Worm (Caenorhabditis elegans) whole organism, L1 larva: ENCODE data around the gene elt-6.

Experiments used
- C16A3.4 ChIP-seq: fragments of 150-350 bp; optimal IDR thresholded peaks from 2 replicates; lab custom pipeline; 2014; ENCODE audit warnings: missing biosample characterization, missing genetic modification characterization
- C34B4.2 ChIP-seq: sonication (generic microtip); optimal IDR thresholded peaks from 2 replicates; lab custom pipeline; 2017; ENCODE audit warnings: mild to moderate bottlenecking, missing genetic modification characterization, missing compliant biosample characterization
- F16B12.6 ChIP-seq: fragments of 150-350 bp; optimal IDR thresholded peaks from 2 replicates; lab custom pipeline; 2014; ENCODE audit warnings: missing biosample characterization, missing genetic modification characterization
- Y116A8C.19 ChIP-seq: sonication (generic microtip); optimal IDR thresholded peaks from 2 replicates; lab custom pipeline; 2016; ENCODE audit warnings: missing compliant biosample characterization, missing genetic modification characterization, borderline replicate concordance
- aha-1 ChIP-seq: fragments of 150-350 bp; optimal IDR thresholded peaks from 2 replicates; lab custom pipeline; 2014; ENCODE audit warnings: missing biosample characterization, missing genetic modification characterization
- aly-2 ChIP-seq: fragments of 150-350 bp; optimal IDR thresholded peaks from 2 replicates; lab custom pipeline; 2014; ENCODE audit warnings: missing biosample characterization, missing genetic modification characterization
- blmp-1 ChIP-seq: fragments of 150-350 bp; optimal IDR thresholded peaks from 2 replicates; lab custom pipeline; 2014; ENCODE audit warnings: missing biosample characterization, missing genetic modification characterization
- ceh-63 ChIP-seq: fragments of 200-800 bp; sonication (Bioruptor generic); optimal IDR thresholded peaks from 2 replicates; lab custom pipeline; 2018; ENCODE audit warnings: mild to moderate bottlenecking, missing genetic modification characterization, missing compliant biosample characterization
- ceh-88 ChIP-seq: fragments of 200-800 bp; sonication (Bioruptor generic); IDR thresholded peaks from 2 replicates; pipeline ENCODE4 v1.3.6; 2022; ENCODE audit warnings: missing genetic modification characterization, missing compliant biosample characterization
- ceh-90 ChIP-seq: sonication (generic microtip); optimal IDR thresholded peaks from 2 replicates; lab custom pipeline; 2016; ENCODE audit warnings: missing genetic modification characterization, missing compliant biosample characterization
- dpl-1 ChIP-seq, 3 experiments: fragments of 150-350 bp in 2 of 3; sonication (generic microtip) in 1 of 3; optimal IDR thresholded peaks; 2 replicates each; lab custom pipeline; 2014 to 2017; ENCODE audit warnings: missing biosample characterization in 3 of 3, missing genetic modification characterization in 3 of 3, missing genetic modification reagents in 3 of 3
- efl-1 ChIP-seq, 4 experiments: fragments of 150-350 bp; optimal IDR thresholded peaks in 3 of 4; peaks in 1 of 4; 1 replicate in 1 of 4; 2 replicates in 3 of 4; lab custom pipeline; 2014; ENCODE audit warnings: missing biosample characterization in 2 of 4, missing genetic modification characterization in 2 of 4, missing genetic modification reagents in 2 of 4
- efl-3 ChIP-seq: fragments of 200-800 bp; sonication (Bioruptor generic); optimal IDR thresholded peaks from 2 replicates; lab custom pipeline; 2018; ENCODE audit warnings: mild to moderate bottlenecking, missing genetic modification characterization, missing compliant biosample characterization
- egl-13 ChIP-seq: sonication (generic microtip); optimal IDR thresholded peaks from 2 replicates; lab custom pipeline; 2016; ENCODE audit warnings: missing genotype, missing genetic modification reagents, missing genetic modification characterization, missing compliant biosample characterization
- egl-27 ChIP-seq, 2 experiments: fragments of 150-350 bp in 1 of 2; sonication (generic microtip); optimal IDR thresholded peaks; 3 replicates each; lab custom pipeline; 2017 to 2018; ENCODE audit warnings: missing biosample characterization in 2 of 2, missing genetic modification characterization in 2 of 2, missing genetic modification reagents in 2 of 2
- elt-3 ChIP-seq, 6 experiments: fragments of 150-350 bp in 1 of 6; sonication (generic microtip); optimal IDR thresholded peaks; 2 replicates each; lab custom pipeline; 2017 to 2018; ENCODE audit warnings: missing biosample characterization in 6 of 6, missing genetic modification characterization in 6 of 6, inconsistent platforms in 1 of 6
- ets-5 ChIP-seq: fragments of 200-800 bp; sonication (Bioruptor generic); IDR thresholded peaks from 2 replicates; pipeline ENCODE4 v1.3.6; 2022; ENCODE audit warnings: missing genetic modification characterization, missing compliant biosample characterization
- fkh-4 ChIP-seq: sonication (generic microtip); optimal IDR thresholded peaks from 2 replicates; lab custom pipeline; 2016; ENCODE audit warnings: missing compliant biosample characterization, missing genetic modification characterization, borderline replicate concordance
- fos-1 ChIP-seq: fragments of 150-350 bp; optimal IDR thresholded peaks from 2 replicates; lab custom pipeline; 2014; ENCODE audit warnings: missing biosample characterization, missing genetic modification characterization
- grh-1 ChIP-seq: fragments of 200-800 bp; sonication (Bioruptor generic); IDR thresholded peaks from 2 replicates; pipeline ENCODE4 v1.3.6; 2022; ENCODE audit warnings: missing genetic modification reagents, missing genetic modification characterization, missing compliant biosample characterization
- hpl-2 ChIP-seq: fragments of 150-350 bp; optimal IDR thresholded peaks from 2 replicates; lab custom pipeline; 2014; ENCODE audit warnings: missing biosample characterization, missing genetic modification reagents, missing genetic modification characterization
- lin-13 ChIP-seq: fragments of 150-350 bp; optimal IDR thresholded peaks from 2 replicates; lab custom pipeline; 2014; ENCODE audit warnings: missing biosample characterization, missing genetic modification reagents, missing genetic modification characterization
- lin-15B ChIP-seq: fragments of 150-350 bp; sonication (generic microtip); optimal IDR thresholded peaks from 3 replicates; lab custom pipeline; 2014; ENCODE audit warnings: missing biosample characterization, missing genetic modification characterization
- mab-9 ChIP-seq: fragments of 200-800 bp; sonication (Bioruptor generic); IDR thresholded peaks from 2 replicates; pipeline ENCODE4 v1.3.6; 2022; ENCODE audit warnings: missing genetic modification reagents, missing genetic modification characterization, missing compliant biosample characterization
- mef-2 ChIP-seq: fragments of 150-350 bp; optimal IDR thresholded peaks from 2 replicates; lab custom pipeline; 2014; ENCODE audit warnings: missing biosample characterization, missing genetic modification characterization
- mep-1 ChIP-seq: fragments of 150-350 bp; optimal IDR thresholded peaks from 2 replicates; lab custom pipeline; 2014; ENCODE audit warnings: missing biosample characterization, missing genetic modification characterization
- nhr-19 ChIP-seq: fragments of 200-800 bp; sonication (Bioruptor generic); conservative IDR thresholded peaks from 2 replicates; pipeline ENCODE4 v1.3.6; 2022; ENCODE audit warnings: missing genetic modification characterization, missing compliant biosample characterization
- nhr-237 ChIP-seq: fragments of 150-350 bp; optimal IDR thresholded peaks from 2 replicates; lab custom pipeline; 2014; ENCODE audit warnings: missing biosample characterization, missing genetic modification characterization
- nhr-28 ChIP-seq: fragments of 150-350 bp; optimal IDR thresholded peaks from 2 replicates; lab custom pipeline; 2014; ENCODE audit warnings: missing biosample characterization, missing genetic modification characterization
- nhr-76 ChIP-seq: sonication (generic microtip); optimal IDR thresholded peaks from 2 replicates; lab custom pipeline; 2017; ENCODE audit warnings: missing biosample characterization, missing genetic modification characterization
- nhr-77 ChIP-seq: fragments of 150-350 bp; optimal IDR thresholded peaks from 2 replicates; lab custom pipeline; 2014; ENCODE audit warnings: missing biosample characterization, missing genetic modification characterization
- nhr-85 ChIP-seq: sonication (generic microtip); peaks from one replicate; lab custom pipeline; 2016; ENCODE audit warnings: missing genetic modification characterization, inconsistent platforms, missing compliant biosample characterization
- nhr-90 ChIP-seq: sonication (generic microtip); optimal IDR thresholded peaks from 2 replicates; lab custom pipeline; 2016; ENCODE audit warnings: mild to moderate bottlenecking, missing genetic modification characterization, missing compliant biosample characterization; ENCODE audit not compliant: poor library complexity
- pax-3 ChIP-seq: fragments of 200-800 bp; sonication (Bioruptor generic); optimal IDR thresholded peaks from 2 replicates; lab custom pipeline; 2018; ENCODE audit warnings: mild to moderate bottlenecking, missing genetic modification characterization, moderate library complexity, missing compliant biosample characterization
- pqm-1 ChIP-seq: sonication (generic microtip); optimal IDR thresholded peaks from 3 replicates; lab custom pipeline; 2017; ENCODE audit warnings: missing biosample characterization, missing genetic modification characterization
- skn-1 ChIP-seq: fragments of 150-350 bp; optimal IDR thresholded peaks from 2 replicates; lab custom pipeline; 2014; ENCODE audit warnings: missing biosample characterization, missing genetic modification characterization
- snu-23 ChIP-seq: sonication (generic microtip); optimal IDR thresholded peaks from 2 replicates; lab custom pipeline; 2016; ENCODE audit warnings: missing genetic modification characterization, missing compliant biosample characterization
- sup-37 ChIP-seq: fragments of 200-800 bp; sonication (Bioruptor generic); optimal IDR thresholded peaks from 2 replicates; lab custom pipeline; 2018; ENCODE audit warnings: mild to moderate bottlenecking, missing genetic modification characterization, missing compliant biosample characterization
- swsn-7 ChIP-seq: sonication (generic microtip); optimal IDR thresholded peaks from 2 replicates; lab custom pipeline; 2016; ENCODE audit warnings: missing genetic modification characterization, missing compliant biosample characterization
- tbx-2 ChIP-seq: sonication (generic microtip); optimal IDR thresholded peaks from 2 replicates; lab custom pipeline; 2016; ENCODE audit warnings: missing genetic modification characterization, missing compliant biosample characterization
- tlp-1 ChIP-seq: fragments of 150-350 bp; optimal IDR thresholded peaks from 2 replicates; lab custom pipeline; 2014; ENCODE audit warnings: missing biosample characterization, missing genetic modification characterization
- unc-130 ChIP-seq: fragments of 150-350 bp; optimal IDR thresholded peaks from 2 replicates; lab custom pipeline; 2017; ENCODE audit warnings: missing biosample characterization, missing genetic modification characterization, inconsistent platforms
- unc-62 ChIP-seq: fragments of 150-350 bp; optimal IDR thresholded peaks from 2 replicates; lab custom pipeline; 2014; ENCODE audit warnings: missing biosample characterization, missing genetic modification reagents, missing genetic modification characterization
- vab-15 ChIP-seq: sonication (generic microtip); optimal IDR thresholded peaks from 2 replicates; lab custom pipeline; 2017; ENCODE audit warnings: missing genotype, mild to moderate bottlenecking, missing genetic modification characterization, missing compliant biosample characterization
- xbp-1 ChIP-seq: sonication (generic microtip); optimal IDR thresholded peaks from 2 replicates; lab custom pipeline; 2016; ENCODE audit warnings: missing genetic modification characterization, missing compliant biosample characterization

elt-6 gene

ce11 chrIV:1923722-1924121, 5.9 kb downstream of the elt-6 start, which contains the start of gene denn-4 (continued):
- TF ChIP-seq C16A3.4 (tag; lab: Kevin White, UChicago) (no peak), unc-62 (GFP tag; lab: Kevin White, UChicago) (no peak), nhr-85 (tag; lab: Kevin White, UChicago) (peak; percentile 60), tlp-1 (tag; lab: Kevin White, UChicago) (no peak), lin-13 (no peak), elt-3 (tag; optimal IDR thresholded peaks at IDR 0.05; lab: Kevin White, UChicago) (no peak), nhr-77 (tag; lab: Kevin White, UChicago) (no peak), nhr-90 (tag; lab: Kevin White, UChicago) (no peak), nhr-19 (GFP tag; lab: Robert Waterston, UW) (no peak), snu-23 (peak; percentile 18), swsn-7 (tag; lab: Kevin White, UChicago) (no peak), ceh-63 (GFP tag; lab: Kevin White, UChicago) (no peak), vab-15 (no peak), skn-1 (tag; lab: Kevin White, UChicago) (peak; percentile 45), aha-1 (tag; lab: Kevin White, UChicago) (no peak), Y116A8C.19 (no peak), aly-2 (tag; lab: Kevin White, UChicago) (no peak), sup-37 (no peak), grh-1 (GFP tag; lab: Robert Waterston, UW) (no peak), F16B12.6 (tag; lab: Kevin White, UChicago) (peak; percentile 11), mef-2 (tag; lab: Kevin White, UChicago) (no peak), blmp-1 (peak; percentile 20), nhr-237 (tag; lab: Kevin White, UChicago) (no peak), nhr-28 (no peak)

- TF ChIP-seq ceh-88 (GFP tag; lab: Robert Waterston, UW), result no peak
- TF ChIP-seq pax-3 (tag; lab: Kevin White, UChicago), result no peak
- TF ChIP-seq fos-1 (tag; lab: Kevin White, UChicago), result no peak
- TF ChIP-seq ceh-90, result no peak
- TF ChIP-seq C16A3.4 (tag; lab: Kevin White, UChicago), result no peak
- TF ChIP-seq efl-1 (optimal IDR thresholded peaks at IDR 0.05; lab: Kevin White, UChicago), result no peak
- no peak for TF ChIP-seq efl-1 (GFP tag; optimal IDR thresholded peaks at IDR 0.05 in 1 of 2; lab: Kevin White, UChicago)
- no peak for TF ChIP-seq dpl-1 (GFP tag; optimal IDR thresholded peaks at IDR 0.05; lab: Kevin White, UChicago)
- TF ChIP-seq pqm-1, result no peak
- TF ChIP-seq ets-5, result no peak
- no peak for TF ChIP-seq mab-9 (GFP tag; lab: Robert Waterston, UW)
- no peak for TF ChIP-seq vab-15
- TF ChIP-seq lin-15B, result no peak
- no peak for TF ChIP-seq efl-3
- TF ChIP-seq aly-2 (tag; lab: Kevin White, UChicago), result no peak
Measured at ce11 chrIV:1924178-1924577, 6.4 kb downstream of the elt-6 start.

- TF ChIP-seq egl-13 (no peak), C16A3.4 (tag; lab: Kevin White, UChicago) (no peak), nhr-90 (tag; lab: Kevin White, UChicago) (no peak), C34B4.2 (no peak), hpl-2 (no peak)
Measured at ce11 chrIV:1945200-1945599, 27.4 kb downstream of the elt-6 start.

- TF ChIP-seq mab-9 (GFP tag; lab: Robert Waterston, UW), result no peak
- TF ChIP-seq tbx-2 (tag; lab: Kevin White, UChicago), result no peak
- no peak for TF ChIP-seq fkh-4 (tag; lab: Kevin White, UChicago)
- no peak for TF ChIP-seq xbp-1 (tag; lab: Kevin White, UChicago)
- no peak for TF ChIP-seq ceh-88 (GFP tag; lab: Robert Waterston, UW)
- no peak for TF ChIP-seq unc-130 (tag; lab: Kevin White, UChicago)
- no peak for TF ChIP-seq nhr-76
- TF ChIP-seq lin-13, result no peak
- no peak for TF ChIP-seq elt-3 (tag; optimal IDR thresholded peaks at IDR 0.05; lab: Kevin White, UChicago)
- TF ChIP-seq ceh-90, result no peak
- no peak for TF ChIP-seq egl-27 (tag; optimal IDR thresholded peaks at IDR 0.05; lab: Kevin White, UChicago)
- no peak for TF ChIP-seq pqm-1
- TF ChIP-seq ets-5, result no peak
- TF ChIP-seq C34B4.2, result no peak
- TF ChIP-seq mep-1 (tag; lab: Kevin White, UChicago), result no peak
- TF ChIP-seq snu-23, result no peak
- no peak for TF ChIP-seq swsn-7 (tag; lab: Kevin White, UChicago)
- TF ChIP-seq F16B12.6 (tag; lab: Kevin White, UChicago), result no peak
- no peak for TF ChIP-seq efl-3
- TF ChIP-seq mef-2 (tag; lab: Kevin White, UChicago), result no peak
Measured at ce11 chrIV:1947891-1948290, 30.1 kb downstream of the elt-6 start, which contains the start of gene tsen-54. Gene tsen-54 (plus strand): TSS chrIV:1948191.
